Fruit fly (Drosophila melanogaster) whole organism: ENCODE data around the gene eEF1delta.

ENCODE experiments used
- CG8478 ChIP-seq: fragments of >200 bp; optimal IDR thresholded peaks from 2 replicates; lab custom pipeline; 2018; ENCODE audit warnings: inconsistent platforms
- Dll ChIP-seq: fragments of >200 bp; optimal IDR thresholded peaks from 2 replicates; lab custom pipeline; 2017
- pan ChIP-seq: fragments of >200 bp; optimal IDR thresholded peaks from 2 replicates; lab custom pipeline; 2017
- usp ChIP-seq: fragments of >200 bp; optimal IDR thresholded peaks from 2 replicates; lab custom pipeline; 2017; ENCODE audit warnings: missing biosample characterization, missing genetic modification characterization, mixed read lengths

dm6 chr2L:10251592-10251991, 19.3 kb downstream of the eEF1delta start, which contains the start of gene Ror:
- TF ChIP-seq pan (lab: Kevin White, UChicago), result no peak
- TF ChIP-seq usp (GFP tag; lab: Kevin White, UChicago), result no peak
- TF ChIP-seq CG8478, result no peak
- no peak for TF ChIP-seq Dll (lab: Kevin White, UChicago)
